Fruit fly (Drosophila melanogaster) whole organism, prepupa: ENCODE results near the gene CG34241.

ENCODE experiments used
- Blimp-1 ChIP-seq: fragments of 200-800 bp; sonication (Bioruptor generic); optimal IDR thresholded peaks from 3 replicates; lab custom pipeline; 2017; ENCODE audit warnings: missing biosample characterization, missing genetic modification characterization, mild to moderate bottlenecking, moderate library complexity, missing genetic modification reagents
- CG10631 ChIP-seq: fragments of 200-800 bp; sonication (Bioruptor generic); optimal IDR thresholded peaks from 2 replicates; lab custom pipeline; 2016; ENCODE audit warnings: missing biosample characterization, missing genetic modification characterization
- CG10669 ChIP-seq: fragments of 200-800 bp; sonication (Bioruptor generic); optimal IDR thresholded peaks from 3 replicates; lab custom pipeline; 2018; ENCODE audit warnings: missing biosample characterization, mild to moderate bottlenecking, missing genetic modification characterization, moderate library complexity
- CG15336 ChIP-seq: fragments of 200-800 bp; sonication (Bioruptor generic); IDR thresholded peaks from 2 replicates; pipeline ENCODE4 v1.3.6; 2022; ENCODE audit warnings: missing biosample characterization, missing genetic modification characterization
- CG1621 ChIP-seq: fragments of 200-800 bp; sonication (Bioruptor generic); optimal IDR thresholded peaks from 3 replicates; lab custom pipeline; 2018; ENCODE audit warnings: missing biosample characterization, mild to moderate bottlenecking, missing genetic modification characterization
- CG16779 ChIP-seq: fragments of 200-800 bp; sonication (Bioruptor generic); optimal IDR thresholded peaks from 3 replicates; lab custom pipeline; 2017; ENCODE audit warnings: missing biosample characterization, mild to moderate bottlenecking, missing genetic modification characterization
- CG3032 ChIP-seq: fragments of 200-800 bp; optimal IDR thresholded peaks from 2 replicates; lab custom pipeline; 2019; ENCODE audit warnings: missing biosample characterization, mild to moderate bottlenecking, missing genetic modification characterization, moderate library complexity
- CG32006 ChIP-seq: fragments of 200-800 bp; sonication (Bioruptor generic); optimal IDR thresholded peaks from 3 replicates; lab custom pipeline; 2017; ENCODE audit warnings: missing biosample characterization, mild to moderate bottlenecking, missing genetic modification characterization
- CG34406 ChIP-seq: fragments of 200-800 bp; sonication (Bioruptor generic); optimal IDR thresholded peaks from 3 replicates; lab custom pipeline; 2016; ENCODE audit warnings: missing biosample characterization, missing genetic modification characterization
- CG3919 ChIP-seq: fragments of 200-800 bp; sonication (Bioruptor generic); optimal IDR thresholded peaks from 3 replicates; lab custom pipeline; 2016; ENCODE audit warnings: missing biosample characterization, missing genetic modification characterization
- CG4318 ChIP-seq: fragments of 200-800 bp; sonication (Bioruptor generic); optimal IDR thresholded peaks from 3 replicates; lab custom pipeline; 2017; ENCODE audit warnings: missing biosample characterization, mild to moderate bottlenecking, missing genetic modification characterization
- CG6163 ChIP-seq: fragments of 200-800 bp; sonication (Bioruptor generic); IDR thresholded peaks from 3 replicates; pipeline ENCODE4 v1.3.6; 2022; ENCODE audit warnings: missing biosample characterization, missing genetic modification characterization
- CG6276 ChIP-seq: fragments of 200-800 bp; sonication (Bioruptor generic); optimal IDR thresholded peaks from 2 replicates; lab custom pipeline; 2017; ENCODE audit warnings: missing biosample characterization, mild to moderate bottlenecking, missing genetic modification characterization
- CG6792 ChIP-seq: fragments of 200-800 bp; sonication (Bioruptor generic); optimal IDR thresholded peaks from 3 replicates; lab custom pipeline; 2016; ENCODE audit warnings: missing biosample characterization, missing genetic modification characterization
- CG6808 ChIP-seq: fragments of 200-800 bp; sonication (Bioruptor generic); optimal IDR thresholded peaks from 3 replicates; lab custom pipeline; 2017; ENCODE audit warnings: missing biosample characterization, missing genetic modification characterization, mild to moderate bottlenecking, moderate library complexity, missing genetic modification reagents
- CG8119 ChIP-seq: fragments of 200-800 bp; sonication (Bioruptor generic); IDR thresholded peaks from 3 replicates; pipeline ENCODE4 v1.3.6; 2022; ENCODE audit warnings: missing biosample characterization, missing genetic modification characterization
- CG8319 ChIP-seq: fragments of 200-800 bp; sonication (Bioruptor generic); optimal IDR thresholded peaks from 3 replicates; lab custom pipeline; 2016; ENCODE audit warnings: missing biosample characterization, missing genetic modification characterization
- CG8632 ChIP-seq: fragments of 200-800 bp; sonication (Bioruptor generic); optimal IDR thresholded peaks from 3 replicates; lab custom pipeline; 2016; ENCODE audit warnings: missing biosample characterization, missing genetic modification characterization
- Eip78C ChIP-seq: fragments of 200-800 bp; sonication (Bioruptor generic); peaks from one replicate; lab custom pipeline; 2016; ENCODE audit warnings: missing biosample characterization, missing genetic modification characterization
- Eip93F ChIP-seq: fragments of 200-800 bp; sonication (Bioruptor generic); optimal IDR thresholded peaks from 2 replicates; lab custom pipeline; 2016; ENCODE audit warnings: missing biosample characterization, mild to moderate bottlenecking, missing genetic modification characterization
- Ets96B ChIP-seq: fragments of 200-800 bp; optimal IDR thresholded peaks from 2 replicates; lab custom pipeline; 2019; ENCODE audit warnings: missing biosample characterization, mild to moderate bottlenecking, missing genetic modification characterization, moderate library complexity
- Gug ChIP-seq: fragments of 200-800 bp; sonication (Bioruptor generic); IDR thresholded peaks from 2 replicates; pipeline ENCODE4 v1.3.6; 2022; ENCODE audit warnings: missing biosample characterization, missing genetic modification characterization
- Lpt ChIP-seq: fragments of 200-800 bp; sonication (Bioruptor generic); optimal IDR thresholded peaks from 3 replicates; lab custom pipeline; 2016; ENCODE audit warnings: missing biosample characterization, missing genetic modification characterization
- Met ChIP-seq: fragments of 200-800 bp; sonication (Bioruptor generic); optimal IDR thresholded peaks from 3 replicates; lab custom pipeline; 2016; ENCODE audit warnings: missing biosample characterization, missing genetic modification characterization
- OdsH ChIP-seq: fragments of 200-800 bp; sonication (Bioruptor generic); optimal IDR thresholded peaks from 3 replicates; lab custom pipeline; 2016; ENCODE audit warnings: missing biosample characterization, missing genetic modification characterization
- Smox ChIP-seq: fragments of 200-800 bp; sonication (Bioruptor generic); optimal IDR thresholded peaks from 3 replicates; lab custom pipeline; 2016; ENCODE audit warnings: missing biosample characterization, missing genetic modification characterization
- Sox102F ChIP-seq: fragments of 200-800 bp; sonication (Bioruptor generic); optimal IDR thresholded peaks from 2 replicates; lab custom pipeline; 2016; ENCODE audit warnings: missing biosample characterization, mild to moderate bottlenecking, missing genetic modification characterization
- Sox14 ChIP-seq: fragments of 200-800 bp; sonication (Bioruptor generic); optimal IDR thresholded peaks from 3 replicates; lab custom pipeline; 2016; ENCODE audit warnings: missing biosample characterization, missing genetic modification characterization
- Sox15 ChIP-seq: fragments of 200-800 bp; sonication (Bioruptor generic); optimal IDR thresholded peaks from 3 replicates; lab custom pipeline; 2016; ENCODE audit warnings: missing biosample characterization, missing genetic modification characterization
- achi ChIP-seq: fragments of 200-800 bp; sonication (Bioruptor generic); optimal IDR thresholded peaks from 3 replicates; lab custom pipeline; 2016; ENCODE audit warnings: missing biosample characterization, missing genetic modification characterization
- acj6 ChIP-seq: fragments of 200-800 bp; sonication (Bioruptor generic); optimal IDR thresholded peaks from 3 replicates; lab custom pipeline; 2016; ENCODE audit warnings: missing biosample characterization, missing genetic modification characterization
- cyc ChIP-seq: fragments of 200-800 bp; sonication (Bioruptor generic); optimal IDR thresholded peaks from 3 replicates; lab custom pipeline; 2016; ENCODE audit warnings: missing biosample characterization, missing genetic modification characterization
- dac ChIP-seq: fragments of 200-800 bp; sonication (Bioruptor generic); optimal IDR thresholded peaks from 2 replicates; lab custom pipeline; 2017; ENCODE audit warnings: missing biosample characterization, mild to moderate bottlenecking, missing genetic modification characterization
- dsx ChIP-seq: fragments of 200-800 bp; optimal IDR thresholded peaks from 3 replicates; lab custom pipeline; 2019; ENCODE audit warnings: missing biosample characterization, mild to moderate bottlenecking, missing genetic modification characterization, moderate library complexity; ENCODE audit not compliant: poor library complexity, severe bottlenecking
- eg ChIP-seq: fragments of 200-800 bp; sonication (Bioruptor generic); IDR thresholded peaks from 3 replicates; pipeline ENCODE4 v1.3.6; 2022; ENCODE audit warnings: missing biosample characterization, missing genetic modification characterization
- esn ChIP-seq: fragments of 200-800 bp; sonication (Bioruptor generic); optimal IDR thresholded peaks from 2 replicates; lab custom pipeline; 2016; ENCODE audit warnings: missing biosample characterization, mild to moderate bottlenecking, missing genetic modification characterization, moderate library complexity
- fd59A ChIP-seq: fragments of 200-800 bp; sonication (Bioruptor generic); optimal IDR thresholded peaks from 2 replicates; lab custom pipeline; 2017; ENCODE audit warnings: missing biosample characterization, mild to moderate bottlenecking, missing genetic modification characterization, missing genetic modification reagents
- net ChIP-seq: fragments of 200-800 bp; sonication (Bioruptor generic); optimal IDR thresholded peaks from 3 replicates; lab custom pipeline; 2016; ENCODE audit warnings: missing biosample characterization, missing genetic modification characterization
- pdm3 ChIP-seq: fragments of 200-800 bp; sonication (Bioruptor generic); optimal IDR thresholded peaks from 3 replicates; lab custom pipeline; 2016; ENCODE audit warnings: missing biosample characterization, missing genetic modification characterization
- salr ChIP-seq, 2 experiments: fragments of 200-800 bp; sonication (Bioruptor generic); optimal IDR thresholded peaks; 3 replicates each; lab custom pipeline; 2016 to 2018; ENCODE audit warnings: missing biosample characterization in 2 of 2, missing genetic modification characterization in 2 of 2, mild to moderate bottlenecking in 1 of 2
- spab ChIP-seq: fragments of 200-800 bp; sonication (Bioruptor generic); optimal IDR thresholded peaks from 2 replicates; lab custom pipeline; 2017; ENCODE audit warnings: missing biosample characterization, mild to moderate bottlenecking, missing genetic modification characterization, missing genetic modification reagents
- ss ChIP-seq, 2 experiments: fragments of 200-800 bp; sonication (Bioruptor generic); optimal IDR thresholded peaks; 2 replicates in 1 of 2; 3 replicates in 1 of 2; lab custom pipeline; 2017 to 2018; ENCODE audit warnings: mild to moderate bottlenecking in 2 of 2, missing biosample characterization in 2 of 2, missing genetic modification characterization in 2 of 2, moderate library complexity in 1 of 2
- svp ChIP-seq: fragments of 200-800 bp; sonication (Bioruptor generic); peaks from one replicate; lab custom pipeline; 2016; ENCODE audit warnings: missing biosample characterization, missing genetic modification characterization
- topi ChIP-seq: fragments of 200-800 bp; sonication (Bioruptor generic); optimal IDR thresholded peaks from 3 replicates; lab custom pipeline; 2016; ENCODE audit warnings: missing biosample characterization, missing genetic modification characterization
- vri ChIP-seq: fragments of 200-800 bp; sonication (Bioruptor generic); optimal IDR thresholded peaks from 3 replicates; lab custom pipeline; 2016; ENCODE audit warnings: missing biosample characterization, mild to moderate bottlenecking, missing genetic modification characterization

The CG34241 gene

dm6 chr3L:12096799-12097662 lies 30.7 kb upstream of the CG34241 start (continued):
- TF ChIP-seq Eip93F (GFP tag; lab: Kevin White, UChicago) = no peak
- TF ChIP-seq Gug = 0 out of 2 replicates have a peak, but pooled peaks have one; percentile 30
- peak; percentile 54; the same call in 1 of the 3 replicates for TF ChIP-seq eg (GFP tag; lab: Robert Waterston, UW)
- peak; percentile 59 for TF ChIP-seq cyc
- TF ChIP-seq CG8319 (GFP tag; lab: Kevin White, UChicago) = no peak
- TF ChIP-seq CG10631 (GFP tag; lab: Kevin White, UChicago) = peak; percentile 23
- peak; percentile 74 for TF ChIP-seq CG3032 (tag; lab: Kevin White, UChicago)
- peak; percentile 14 for TF ChIP-seq CG10669
- TF ChIP-seq ss (GFP tag; optimal IDR thresholded peaks at IDR 0.05; lab: Kevin White, UChicago) = peak; percentile 38 to 64
- peak; percentile 75 for TF ChIP-seq CG6163 (GFP tag; lab: Robert Waterston, UW)

- TF ChIP-seq CG3919 = peak; percentile 25
- no peak for TF ChIP-seq Blimp-1 (GFP tag; lab: Kevin White, UChicago)
- no peak for TF ChIP-seq salr (GFP tag; optimal IDR thresholded peaks at IDR 0.05; lab: Kevin White, UChicago)
- TF ChIP-seq CG10631 (GFP tag; lab: Kevin White, UChicago) = peak; percentile 55
- peak; percentile 37 for TF ChIP-seq net (GFP tag; lab: Kevin White, UChicago)
- peak; percentile 48 for TF ChIP-seq esn
- TF ChIP-seq Met = peak; percentile 22
- TF ChIP-seq Lpt (GFP tag; lab: Kevin White, UChicago) = no peak
- no peak for TF ChIP-seq CG8119
- no peak for TF ChIP-seq CG4318 (GFP tag; lab: Kevin White, UChicago)
- peak; percentile 13 for TF ChIP-seq achi
- TF ChIP-seq Sox15 (GFP tag; lab: Kevin White, UChicago) = peak; percentile 13
- TF ChIP-seq CG16779 = no peak
- no peak for TF ChIP-seq Eip93F (GFP tag; lab: Kevin White, UChicago)
- peak; percentile 7 for TF ChIP-seq topi (GFP tag; lab: Kevin White, UChicago)
- peak; percentile 59 for TF ChIP-seq dsx
- TF ChIP-seq CG10669 = peak; percentile 43
- TF ChIP-seq CG6276 (GFP tag; lab: Kevin White, UChicago) = no peak
- TF ChIP-seq ss (GFP tag; optimal IDR thresholded peaks at IDR 0.05; lab: Kevin White, UChicago) = peak; percentile 72 to 81
- no peak for TF ChIP-seq CG15336 (GFP tag; lab: Robert Waterston, UW)
- no peak for TF ChIP-seq CG1621 (tag; lab: Kevin White, UChicago)
- TF ChIP-seq CG8632 (GFP tag; lab: Kevin White, UChicago) = peak; percentile 47
- TF ChIP-seq CG3032 (tag; lab: Kevin White, UChicago) = peak; percentile 74
- TF ChIP-seq svp (GFP tag; lab: Kevin White, UChicago) = peak; percentile 68
- peak; percentile 88 for TF ChIP-seq Eip78C (GFP tag; lab: Kevin White, UChicago)
- peak; percentile 21 for TF ChIP-seq Smox (GFP tag; lab: Kevin White, UChicago)
- peak; percentile 27 for TF ChIP-seq OdsH
- no peak for TF ChIP-seq pdm3 (GFP tag; lab: Kevin White, UChicago)
- TF ChIP-seq Sox14 (GFP tag; lab: Kevin White, UChicago) = no peak
- TF ChIP-seq CG32006 = no peak
- peak; percentile 1 for TF ChIP-seq vri
- TF ChIP-seq dac = no peak
- TF ChIP-seq cyc = peak; percentile 14
- peak; percentile 7 for TF ChIP-seq Sox102F (GFP tag; lab: Kevin White, UChicago)
- TF ChIP-seq CG6808 (GFP tag; lab: Kevin White, UChicago) = peak; percentile 61
- TF ChIP-seq CG34406 = peak; percentile 21
- TF ChIP-seq spab (GFP tag; lab: Kevin White, UChicago) = peak; percentile 53
- TF ChIP-seq CG6792 (GFP tag; lab: Kevin White, UChicago) = peak; percentile 5
- TF ChIP-seq fd59A (GFP tag; lab: Kevin White, UChicago) = peak; percentile 7
- TF ChIP-seq Ets96B (tag; lab: Kevin White, UChicago) = peak; percentile 78
- peak; percentile 22 for TF ChIP-seq acj6 (GFP tag; lab: Kevin White, UChicago)
Measured at dm6 chr3L:12099329-12100031, 28.3 kb upstream of the CG34241 start.
